Worm (Caenorhabditis elegans) whole organism, L3 larva: ENCODE data around the gene aman-1.

Experiments used
- ama-1 ChIP-seq: fragments of 150-350 bp; optimal IDR thresholded peaks from 2 replicates; lab custom pipeline; 2018
- ceh-82 ChIP-seq: fragments of 150-350 bp; optimal IDR thresholded peaks from 2 replicates; lab custom pipeline; 2014; ENCODE audit warnings: missing biosample characterization, missing genetic modification characterization
- lin-39 ChIP-seq: fragments of 150-350 bp; optimal IDR thresholded peaks from 2 replicates; lab custom pipeline; 2018; ENCODE audit warnings: missing biosample characterization, missing genetic modification reagents, missing genetic modification characterization
- nfya-1 ChIP-seq: sonication (generic microtip); optimal IDR thresholded peaks from 2 replicates; lab custom pipeline; 2017; ENCODE audit warnings: missing genetic modification characterization, mild to moderate bottlenecking, missing compliant biosample characterization, antibody characterized with exemption, moderate library complexity; ENCODE audit not compliant: insufficient read depth
- skn-1 ChIP-seq: fragments of 150-350 bp; optimal IDR thresholded peaks from 2 replicates; lab custom pipeline; 2014; ENCODE audit warnings: missing biosample characterization, missing genetic modification characterization
- snpc-4 ChIP-seq: fragments of 150-350 bp; optimal IDR thresholded peaks from 2 replicates; lab custom pipeline; 2014; ENCODE audit warnings: missing biosample characterization, missing genetic modification characterization
- zag-1 ChIP-seq: fragments of 150-350 bp; optimal IDR thresholded peaks from 2 replicates; lab custom pipeline; 2014; ENCODE audit warnings: missing biosample characterization, missing genetic modification characterization
- ztf-11 ChIP-seq: fragments of 150-350 bp; optimal IDR thresholded peaks from 2 replicates; lab custom pipeline; 2014; ENCODE audit warnings: missing biosample characterization, missing genetic modification characterization

DNA sequence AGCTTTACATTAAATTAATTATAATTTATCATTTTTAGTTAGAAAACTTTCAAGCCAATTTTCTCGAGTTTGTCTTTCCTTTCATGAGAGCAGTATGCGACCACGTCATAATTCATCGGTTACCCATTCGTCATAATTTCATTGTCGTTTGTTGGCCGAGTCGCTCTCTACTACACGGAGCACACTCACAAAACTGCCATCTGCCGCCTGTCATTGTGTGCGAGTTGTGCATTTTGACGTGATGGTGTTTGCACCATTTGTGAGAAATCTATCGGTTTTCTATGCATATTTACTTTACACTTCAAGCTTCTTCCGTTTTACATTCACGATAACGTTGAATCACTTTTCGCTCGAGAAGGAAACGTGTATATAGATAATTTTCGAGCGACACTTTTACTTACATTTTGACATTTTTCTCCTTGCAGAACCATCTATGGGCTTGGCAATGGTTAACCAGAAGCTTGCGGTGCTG, 26.1 kb upstream of the aman-1 start, which contains the start of gene dhhc-10:
- TF ChIP-seq zag-1 (tag; lab: Kevin White, UChicago) (no peak), ztf-11 (tag; lab: Kevin White, UChicago) (no peak), ceh-82 (tag; lab: Kevin White, UChicago) (no peak), ama-1 (lab: Kevin White, UChicago) (no peak), nfya-1 (tag; lab: Kevin White, UChicago) (peak; percentile 48), lin-39 (tag; lab: Kevin White, UChicago) (peak; percentile 5), skn-1 (tag; lab: Kevin White, UChicago) (peak; percentile 52), snpc-4 (tag; lab: Kevin White, UChicago) (peak; percentile 27)
